4 worm cellular contexts compared by ENCODE assay signal in genomic region chrX:1888445-1889035, ce11.
TF ChIP-seq lines count a peak whose summit lies in the region.

No protein-coding gene starts in this region.

TF ChIP-seq in whole organism, L2 larva, 48 proteins besides CTCF, POLR2A, EP300 and RAD21 (continues in another document):
- peak; percentile 26 for TF ChIP-seq unc-55 (GFP tag; optimal IDR thresholded peaks at IDR 0.05; lab: Kevin White, UChicago)
- TF ChIP-seq peb-1 (tag; optimal IDR thresholded peaks at IDR 0.05; lab: Kevin White, UChicago) = no peak
- TF ChIP-seq unc-62 (GFP tag; optimal IDR thresholded peaks at IDR 0.05; lab: Kevin White, UChicago) = no peak
- no peak for TF ChIP-seq mbf-1 (tag; optimal IDR thresholded peaks at IDR 0.05; lab: Kevin White, UChicago)
- TF ChIP-seq lin-11 (tag; optimal IDR thresholded peaks at IDR 0.05; lab: Kevin White, UChicago) = peak; percentile 80
- TF ChIP-seq crh-2 (tag; optimal IDR thresholded peaks at IDR 0.05; lab: Kevin White, UChicago) = peak; percentile 56
- TF ChIP-seq nhr-237 (tag; optimal IDR thresholded peaks at IDR 0.05; lab: Kevin White, UChicago) = peak; percentile 27
- TF ChIP-seq nhr-129 (tag; optimal IDR thresholded peaks at IDR 0.05; lab: Kevin White, UChicago) = peak; percentile 72
- peak; percentile 60 for TF ChIP-seq gmeb-1 (tag; optimal IDR thresholded peaks at IDR 0.05; lab: Kevin White, UChicago)
- TF ChIP-seq nhr-12 (tag; optimal IDR thresholded peaks at IDR 0.05; lab: Kevin White, UChicago) = no peak
- TF ChIP-seq blmp-1 (tag; optimal IDR thresholded peaks at IDR 0.05; lab: Kevin White, UChicago; ENCODE audit: insufficient read depth) = no peak
- no peak for TF ChIP-seq snpc-4 (tag; optimal IDR thresholded peaks at IDR 0.05; lab: Kevin White, UChicago)
- TF ChIP-seq elt-3 (tag; optimal IDR thresholded peaks at IDR 0.05; lab: Kevin White, UChicago) = no peak
- peak; percentile 2 for TF ChIP-seq sem-4 (tag; optimal IDR thresholded peaks at IDR 0.05; lab: Kevin White, UChicago)
- no peak for TF ChIP-seq nhr-77 (tag; optimal IDR thresholded peaks at IDR 0.05; lab: Kevin White, UChicago)
- peak; percentile 30 for TF ChIP-seq mab-5 (tag; optimal IDR thresholded peaks at IDR 0.05; lab: Kevin White, UChicago)
- no peak for TF ChIP-seq ceh-16 (tag; optimal IDR thresholded peaks at IDR 0.05; lab: Kevin White, UChicago)
- TF ChIP-seq ztf-4 (tag; optimal IDR thresholded peaks at IDR 0.05; lab: Kevin White, UChicago) = peak; percentile 35
- no peak for TF ChIP-seq mdl-1 (tag; optimal IDR thresholded peaks at IDR 0.05; lab: Kevin White, UChicago)
- no peak for TF ChIP-seq sma-3 (GFP tag; optimal IDR thresholded peaks at IDR 0.05; lab: Kevin White, UChicago)
- peak; percentile 24 for TF ChIP-seq sma-9 (GFP tag; optimal IDR thresholded peaks at IDR 0.05; lab: Kevin White, UChicago)
- no peak for TF ChIP-seq sma-9 (tag; optimal IDR thresholded peaks at IDR 0.05; lab: Kevin White, UChicago)
- TF ChIP-seq C34F6.9 (tag; optimal IDR thresholded peaks at IDR 0.05; lab: Kevin White, UChicago) = peak; percentile 43
- TF ChIP-seq nhr-11 (tag; optimal IDR thresholded peaks at IDR 0.05; lab: Kevin White, UChicago) = no peak

TF ChIP-seq in whole organism, L4 larva, 104 proteins besides CTCF, POLR2A, EP300 and RAD21 (continues in another document):
- TF ChIP-seq Y5F2A.4 (GFP tag; optimal IDR thresholded peaks at IDR 0.05; lab: Kevin White, UChicago) (peak; percentile 2), dmd-8 (GFP tag; IDR thresholded peaks at IDR 0.05; lab: Robert Waterston, UW) (no peak), jun-1 (tag; optimal IDR thresholded peaks at IDR 0.05; lab: Kevin White, UChicago) (peak; percentile 62), attf-4 (tag; optimal IDR thresholded peaks at IDR 0.05; lab: Kevin White, UChicago) (no peak), nhr-11 (tag; optimal IDR thresholded peaks at IDR 0.05; lab: Kevin White, UChicago) (peak; percentile 1), lin-13 (GFP tag; optimal IDR thresholded peaks at IDR 0.05; lab: Kevin White, UChicago) (no peak), spr-1 (tag; optimal IDR thresholded peaks at IDR 0.05; lab: Kevin White, UChicago) (peak; percentile 40), sdz-12 (GFP tag; optimal IDR thresholded peaks at IDR 0.05; lab: Kevin White, UChicago) (no peak), snpc-4 (tag; optimal IDR thresholded peaks at IDR 0.05; lab: Kevin White, UChicago) (no peak), ZK546.5 (tag; optimal IDR thresholded peaks at IDR 0.05; lab: Kevin White, UChicago) (no peak), zip-2 (tag; optimal IDR thresholded peaks at IDR 0.05; lab: Kevin White, UChicago) (peak; percentile 65), unc-62 (GFP tag; optimal IDR thresholded peaks at IDR 0.05 in 1 of 2; lab: Kevin White, UChicago) (peak in 1 of 2 experiments; percentile 12), unc-62 (tag; optimal IDR thresholded peaks at IDR 0.05; lab: Kevin White, UChicago) (no peak), T26A8.4 (GFP tag; IDR thresholded peaks at IDR 0.05; lab: Robert Waterston, UW) (no peak), ceh-82 (tag; optimal IDR thresholded peaks at IDR 0.05; lab: Kevin White, UChicago) (no peak), fkh-10 (GFP tag; optimal IDR thresholded peaks at IDR 0.05; lab: Kevin White, UChicago) (no peak), ZK337.2 (GFP tag; IDR thresholded peaks at IDR 0.05; lab: Robert Waterston, UW) (0 out of 2 replicates have a peak, but pooled peaks have one; percentile 50), pqm-1 (tag; optimal IDR thresholded peaks at IDR 0.05; lab: Kevin White, UChicago) (no peak), F49E8.2 (tag; optimal IDR thresholded peaks at IDR 0.05; lab: Kevin White, UChicago; ENCODE audit: borderline replicate concordance) (no peak), egl-27 (tag; optimal IDR thresholded peaks at IDR 0.05; lab: Kevin White, UChicago) (no peak), zag-1 (tag; optimal IDR thresholded peaks at IDR 0.05; lab: Kevin White, UChicago) (no peak), dmd-6 (GFP tag; IDR thresholded peaks at IDR 0.05; lab: Robert Waterston, UW) (peak; percentile 67), D1046.2 (GFP tag; IDR thresholded peaks at IDR 0.05; lab: Robert Waterston, UW) (no peak), F10B5.3 (tag; optimal IDR thresholded peaks at IDR 0.05; lab: Kevin White, UChicago) (peak; percentile 81)

TF ChIP-seq in whole organism, late embryonic, 69 proteins besides CTCF, POLR2A, EP300 and RAD21 (continues in another document):
- no peak for TF ChIP-seq K02D7.2 (tag; optimal IDR thresholded peaks at IDR 0.05; lab: Kevin White, UChicago)
- no peak for TF ChIP-seq nfya-1 (tag; optimal IDR thresholded peaks at IDR 0.05; lab: Kevin White, UChicago)
- peak; percentile 30 for TF ChIP-seq ceh-14 (tag; optimal IDR thresholded peaks at IDR 0.05; lab: Kevin White, UChicago)
- no peak for TF ChIP-seq ceh-24 (tag; optimal IDR thresholded peaks at IDR 0.05; lab: Kevin White, UChicago)
- TF ChIP-seq sdc-2 (tag; optimal IDR thresholded peaks at IDR 0.05; lab: Kevin White, UChicago) = peak; percentile 98
- TF ChIP-seq unc-42 (tag; optimal IDR thresholded peaks at IDR 0.05; lab: Kevin White, UChicago) = peak; percentile 4
- no peak for TF ChIP-seq ama-1 (optimal IDR thresholded peaks at IDR 0.05; lab: Kevin White, UChicago)
- no peak for TF ChIP-seq hlh-15 (tag; optimal IDR thresholded peaks at IDR 0.05; lab: Kevin White, UChicago)
- TF ChIP-seq nhr-11 (tag; optimal IDR thresholded peaks at IDR 0.05; lab: Kevin White, UChicago) = no peak
- TF ChIP-seq elt-4 (tag; optimal IDR thresholded peaks at IDR 0.05; lab: Kevin White, UChicago) = no peak
- TF ChIP-seq fkh-6 (tag; optimal IDR thresholded peaks at IDR 0.05; lab: Kevin White, UChicago) = no peak
- no peak for TF ChIP-seq che-1 (tag; optimal IDR thresholded peaks at IDR 0.05; lab: Kevin White, UChicago)
- no peak for TF ChIP-seq ceh-30 (tag; optimal IDR thresholded peaks at IDR 0.05; lab: Kevin White, UChicago)
- TF ChIP-seq rnt-1 (tag; optimal IDR thresholded peaks at IDR 0.05; lab: Kevin White, UChicago) = no peak
- TF ChIP-seq gmeb-2 (tag; optimal IDR thresholded peaks at IDR 0.05; lab: Kevin White, UChicago) = no peak
- TF ChIP-seq ceh-9 (tag; optimal IDR thresholded peaks at IDR 0.05; lab: Kevin White, UChicago) = no peak
- no peak for TF ChIP-seq C08G9.2 (tag; optimal IDR thresholded peaks at IDR 0.05; lab: Kevin White, UChicago)
- TF ChIP-seq dmd-4 (tag; optimal IDR thresholded peaks at IDR 0.05; lab: Kevin White, UChicago; ENCODE audit: borderline replicate concordance) = no peak
- TF ChIP-seq lin-11 (tag; optimal IDR thresholded peaks at IDR 0.05; lab: Kevin White, UChicago) = no peak
- TF ChIP-seq fkh-10 (GFP tag; optimal IDR thresholded peaks at IDR 0.05; lab: Kevin White, UChicago) = no peak
- TF ChIP-seq hlh-8 (tag; optimal IDR thresholded peaks at IDR 0.05; lab: Kevin White, UChicago) = no peak
- no peak for TF ChIP-seq ceh-45 (GFP tag; IDR thresholded peaks at IDR 0.05; lab: Robert Waterston, UW)
- no peak for TF ChIP-seq elt-2 (tag; optimal IDR thresholded peaks at IDR 0.05; lab: Kevin White, UChicago)
- TF ChIP-seq dve-1 (tag; optimal IDR thresholded peaks at IDR 0.05; lab: Kevin White, UChicago) = no peak
- no peak for TF ChIP-seq pag-3 (tag; optimal IDR thresholded peaks at IDR 0.05; lab: Kevin White, UChicago; ENCODE audit: borderline replicate concordance)
- no peak for TF ChIP-seq pros-1 (tag; optimal IDR thresholded peaks at IDR 0.05; lab: Kevin White, UChicago)
- TF ChIP-seq ttx-3 (tag; optimal IDR thresholded peaks at IDR 0.05; lab: Kevin White, UChicago) = no peak

TF ChIP-seq in whole organism, mixed stage, embryonic, 35 proteins besides CTCF, POLR2A, EP300 and RAD21:
- peak; percentile 33 for TF ChIP-seq ces-1 (GFP tag; optimal IDR thresholded peaks at IDR 0.05; lab: Kevin White, UChicago)
- no peak for TF ChIP-seq pha-4 (tag; optimal IDR thresholded peaks at IDR 0.05; lab: Kevin White, UChicago)
